Fruit fly (Drosophila melanogaster): ENCODE data around the gene CG11069.

The CG11069 gene

DNA sequence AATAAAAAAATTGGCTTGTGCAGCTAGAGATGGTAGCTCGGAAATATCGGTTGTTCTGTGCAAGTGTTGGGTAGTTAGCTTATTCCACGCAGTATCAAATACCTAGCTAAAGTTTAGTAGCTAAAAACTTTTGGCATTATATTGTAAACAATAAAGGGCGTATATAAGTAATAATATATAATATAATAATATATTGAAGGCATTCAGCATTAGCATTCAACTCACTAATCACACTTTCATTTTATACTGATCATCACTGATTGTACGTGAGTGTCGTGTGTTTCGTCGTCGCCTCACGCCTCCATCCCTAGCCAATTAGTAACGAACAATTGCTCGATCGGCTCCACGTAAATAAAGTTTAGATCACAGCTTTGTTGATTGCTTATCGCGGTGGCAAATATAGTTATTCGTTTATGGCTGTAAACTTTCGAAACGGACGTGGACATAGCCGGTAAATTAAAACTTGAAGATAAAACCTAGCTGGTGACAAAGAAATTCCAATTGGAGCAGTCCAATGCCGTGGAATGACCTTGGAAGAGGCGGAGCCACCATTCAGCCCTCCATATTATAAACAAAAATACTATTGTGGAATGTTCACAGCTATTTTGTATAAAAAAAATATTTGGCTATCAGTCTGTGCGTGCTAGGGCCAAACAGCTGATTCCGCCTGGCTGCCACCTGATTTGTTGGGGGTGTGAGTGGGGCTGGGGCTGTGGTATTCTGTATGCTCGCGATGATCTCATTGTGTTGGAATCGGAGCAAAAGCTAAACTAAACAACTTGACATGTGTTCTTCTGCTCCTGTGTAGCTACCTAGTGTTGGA is 23.5 kb downstream of the CG11069 start, which contains the start of the genes PIG-S, sud1 and CG11168 (continued):
- no peak for TF ChIP-seq pum (GFP tag; optimal IDR thresholded peaks at IDR 0.05)
- no peak for TF ChIP-seq gce (GFP tag; IDR thresholded peaks at IDR 0.05)
- no peak for TF ChIP-seq eve (GFP tag; optimal IDR thresholded peaks at IDR 0.05)
- TF ChIP-seq CG2129 (GFP tag; IDR thresholded peaks at IDR 0.05; ENCODE audit: partially characterized antibody), result peak; percentile 87
- TF ChIP-seq gsb (GFP tag; IDR thresholded peaks at IDR 0.05), result no peak
- peak; percentile 85; the same call in 2 of the 4 replicates for TF ChIP-seq chinmo (GFP tag; IDR thresholded peaks at IDR 0.05; ENCODE audit: partially characterized antibody)
- no peak for TF ChIP-seq jing (GFP tag; optimal IDR thresholded peaks at IDR 0.05)
- no peak for TF ChIP-seq CG4854 (GFP tag; optimal IDR thresholded peaks at IDR 0.05)
- TF ChIP-seq toy (GFP tag; IDR thresholded peaks at IDR 0.05), result 0 out of 2 replicates have a peak, but pooled peaks have one; percentile 34
- TF ChIP-seq exex (tag; optimal IDR thresholded peaks at IDR 0.05), result peak; percentile 54
- TF ChIP-seq Kr (GFP tag; optimal IDR thresholded peaks at IDR 0.05), result no peak
- TF ChIP-seq ro (GFP tag; IDR thresholded peaks at IDR 0.05), result peak; percentile 31; the same call in 1 of the 2 replicates
- no peak for TF ChIP-seq CG6813 (GFP tag; optimal IDR thresholded peaks at IDR 0.05)
- peak in 1 of 2 experiments; percentile 16 for TF ChIP-seq tll (GFP tag; optimal IDR thresholded peaks at IDR 0.05)
- TF ChIP-seq ranshi (GFP tag; IDR thresholded peaks at IDR 0.05), result peak; percentile 74; the same call in 1 of the 2 replicates
- no peak for TF ChIP-seq dati (GFP tag; IDR thresholded peaks at IDR 0.05)
- TF ChIP-seq br (optimal IDR thresholded peaks at IDR 0.05), result no peak
- peak; percentile 20 for TF ChIP-seq CG9797 (GFP tag; optimal IDR thresholded peaks at IDR 0.05)
- peak; percentile 82 for TF ChIP-seq amos (GFP tag; IDR thresholded peaks at IDR 0.05; ENCODE audit: partially characterized antibody)
- no peak for TF ChIP-seq chif (GFP tag; optimal IDR thresholded peaks at IDR 0.05)
- TF ChIP-seq H15 (GFP tag; IDR thresholded peaks at IDR 0.05), result 0 out of 3 replicates have a peak, but pooled peaks have one; percentile 29
- TF ChIP-seq sima (GFP tag; optimal IDR thresholded peaks at IDR 0.05), result no peak
- TF ChIP-seq ab (GFP tag; optimal IDR thresholded peaks at IDR 0.05), result no peak
- TF ChIP-seq stc (GFP tag; IDR thresholded peaks at IDR 0.05), result no peak
- TF ChIP-seq CG11085 (GFP tag; IDR thresholded peaks at IDR 0.05), result no peak
- peak; percentile 97 for TF ChIP-seq CG13287 (GFP tag; IDR thresholded peaks at IDR 0.05; ENCODE audit: partially characterized antibody)
- TF ChIP-seq ssp (GFP tag; IDR thresholded peaks at IDR 0.05), result peak; percentile 54; the same call in 1 of the 2 replicates
- TF ChIP-seq Hmx (GFP tag; optimal IDR thresholded peaks at IDR 0.05), result no peak
- peak; percentile 57 for TF ChIP-seq NfI (GFP tag; optimal IDR thresholded peaks at IDR 0.05)
- peak; percentile 5 for TF ChIP-seq CG1529 (GFP tag; optimal IDR thresholded peaks at IDR 0.05)
- no peak for TF ChIP-seq fd102C (GFP tag; optimal IDR thresholded peaks at IDR 0.05)
- TF ChIP-seq gro (GFP tag; optimal IDR thresholded peaks at IDR 0.05), result no peak
- peak; percentile 43 for TF ChIP-seq Sin3A (optimal IDR thresholded peaks at IDR 0.05)
- no peak for TF ChIP-seq bigmax (GFP tag; optimal IDR thresholded peaks at IDR 0.05)
- TF ChIP-seq croc (GFP tag; conservative IDR thresholded peaks at IDR 0.05), result peak; percentile 53; the same call in 2 of the 3 replicates
- TF ChIP-seq CG11723 (GFP tag; optimal IDR thresholded peaks at IDR 0.05), result no peak
- peak; percentile 93 for TF ChIP-seq ftz-f1 (GFP tag; optimal IDR thresholded peaks at IDR 0.05)
- TF ChIP-seq MESR4 (GFP tag; optimal IDR thresholded peaks at IDR 0.05), result peak; percentile 38
- no peak for TF ChIP-seq CG4707 (GFP tag; optimal IDR thresholded peaks at IDR 0.05)
- 0 out of 2 replicates have a peak, but pooled peaks have one; percentile 21 for TF ChIP-seq seq (GFP tag; IDR thresholded peaks at IDR 0.05)
- peak; percentile 91 for TF ChIP-seq sna (GFP tag; IDR thresholded peaks at IDR 0.05; ENCODE audit: partially characterized antibody)
- TF ChIP-seq CG15011 (GFP tag; optimal IDR thresholded peaks at IDR 0.05), result no peak
- TF ChIP-seq pzg (GFP tag; optimal IDR thresholded peaks at IDR 0.05), result peak; percentile 56
- peak; percentile 96 for TF ChIP-seq Scr (GFP tag; IDR thresholded peaks at IDR 0.05; ENCODE audit: partially characterized antibody)
- TF ChIP-seq fd96Cb (tag; optimal IDR thresholded peaks at IDR 0.05), result peak; percentile 63
- peak; percentile 54 for TF ChIP-seq CG16815 (GFP tag; optimal IDR thresholded peaks at IDR 0.05)
- peak; percentile 76 for TF ChIP-seq CG3847 (GFP tag; IDR thresholded peaks at IDR 0.05)
- TF ChIP-seq CG11093 (GFP tag; IDR thresholded peaks at IDR 0.05), result no peak
- no peak for TF ChIP-seq CG8359 (GFP tag; optimal IDR thresholded peaks at IDR 0.05; ENCODE audit: borderline replicate concordance)
